Worm (Caenorhabditis elegans) whole organism, L4/young adult: ENCODE measurements around the gene Y41C4A.22.

ENCODE experiments used
- W03F9.2 ChIP-seq: fragments of 150-350 bp; optimal IDR thresholded peaks from 2 replicates; lab custom pipeline; 2014; ENCODE audit warnings: missing biosample characterization, missing genetic modification characterization
- dao-5 ChIP-seq: sonication (generic microtip); optimal IDR thresholded peaks from 2 replicates; lab custom pipeline; 2016; ENCODE audit warnings: missing genotype, missing genetic modification characterization, moderate library complexity, missing compliant biosample characterization
- him-1 ChIP-seq: sonication (generic microtip); optimal IDR thresholded peaks from 2 replicates; lab custom pipeline; 2016; ENCODE audit warnings: missing genotype, missing genetic modification reagents, missing genetic modification characterization, missing compliant biosample characterization

The Y41C4A.22 gene

DNA sequence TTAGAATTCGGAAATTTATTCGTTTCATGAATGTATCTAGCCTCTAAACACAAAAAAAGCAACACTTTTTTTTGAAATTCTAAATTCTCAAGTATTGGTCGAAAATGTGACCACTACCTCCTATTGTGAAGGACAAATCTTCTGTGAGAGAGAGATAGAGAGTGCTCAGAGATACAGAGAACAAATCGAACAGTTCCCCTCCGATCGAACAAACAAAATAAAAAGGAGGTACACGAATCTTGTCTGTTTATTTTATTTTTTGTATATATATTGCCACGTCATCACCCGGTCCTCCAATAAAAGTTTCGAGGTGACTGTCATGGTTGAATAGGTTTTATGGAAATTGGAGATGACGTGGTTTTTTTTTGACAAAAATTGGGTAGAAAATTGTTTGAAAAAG lies 45.8 kb downstream of the Y41C4A.22 start:
- TF ChIP-seq him-1 = no peak
- no peak for TF ChIP-seq W03F9.2 (tag; lab: Kevin White, UChicago)
- TF ChIP-seq dao-5 (tag; lab: Kevin White, UChicago) = no peak

DNA sequence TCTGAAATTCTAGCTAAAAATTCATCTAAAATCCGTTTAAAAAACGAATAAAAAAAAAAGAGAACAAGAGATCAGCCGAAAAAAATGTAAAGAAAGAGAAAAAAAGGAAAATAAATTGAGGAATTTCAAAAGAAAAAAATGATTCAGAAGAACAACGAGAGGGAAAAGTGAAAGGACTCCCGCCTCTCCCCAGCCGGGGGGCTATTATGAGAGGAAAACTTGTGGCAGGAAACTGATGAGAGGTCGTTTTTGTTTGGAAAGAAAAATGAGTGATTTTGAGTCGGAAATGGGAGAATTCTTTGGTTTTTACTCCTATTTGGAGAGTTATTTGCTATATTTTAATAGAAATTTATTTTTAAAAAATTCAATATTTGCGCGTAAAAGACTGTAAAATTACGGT lies 47.1 kb downstream of the Y41C4A.22 start:
- TF ChIP-seq W03F9.2 (tag; lab: Kevin White, UChicago) = no peak
- TF ChIP-seq dao-5 (tag; lab: Kevin White, UChicago) = no peak
- TF ChIP-seq him-1 = no peak
